Worm (Caenorhabditis elegans): ENCODE results near the gene rib-2.

The rib-2 gene

ce11 chrIII:10759050-10760023 lies 16.7 kb downstream of the rib-2 start, which contains the start of gene tasp-1:
TSS of gene tasp-1 (plus strand) at chrIII:10759307.
- no peak for TF ChIP-seq peb-1 (tag; optimal IDR thresholded peaks at IDR 0.05)
- peak; percentile 100 for TF ChIP-seq lin-13 (GFP tag; optimal IDR thresholded peaks at IDR 0.05)
- peak; percentile 90 for TF ChIP-seq nhr-11 (tag; optimal IDR thresholded peaks at IDR 0.05)
- peak; percentile 80 for TF ChIP-seq ztf-11 (tag; optimal IDR thresholded peaks at IDR 0.05)
- TF ChIP-seq mab-5 (tag; optimal IDR thresholded peaks at IDR 0.05) = peak; percentile 99
- TF ChIP-seq ztf-4 (tag; optimal IDR thresholded peaks at IDR 0.05) = peak; percentile 100
- TF ChIP-seq aly-2 (tag; optimal IDR thresholded peaks at IDR 0.05) = no peak
- peak; percentile 100 for TF ChIP-seq nhr-129 (tag; optimal IDR thresholded peaks at IDR 0.05)
- no peak for TF ChIP-seq alr-1 (tag; optimal IDR thresholded peaks at IDR 0.05)
- TF ChIP-seq nhr-77 (tag; optimal IDR thresholded peaks at IDR 0.05) = peak; percentile 87
- TF ChIP-seq mdl-1 (tag; optimal IDR thresholded peaks at IDR 0.05) = peak; percentile 91 to 100
- peak; percentile 100 for TF ChIP-seq nhr-21 (tag; optimal IDR thresholded peaks at IDR 0.05)
- peak; percentile 100 for TF ChIP-seq fos-1 (tag; optimal IDR thresholded peaks at IDR 0.05)
- TF ChIP-seq sma-9 (GFP tag; optimal IDR thresholded peaks at IDR 0.05) = peak; percentile 99
- no peak for TF ChIP-seq sma-9 (tag; optimal IDR thresholded peaks at IDR 0.05)
- TF ChIP-seq ceh-16 (tag; optimal IDR thresholded peaks at IDR 0.05) = peak; percentile 96
- peak; percentile 100 for TF ChIP-seq sma-3 (GFP tag; optimal IDR thresholded peaks at IDR 0.05)
- peak; percentile 100 for TF ChIP-seq lin-11 (tag; optimal IDR thresholded peaks at IDR 0.05)
- peak; percentile 97 for TF ChIP-seq blmp-1 (tag; optimal IDR thresholded peaks at IDR 0.05; ENCODE audit: insufficient read depth)
- TF ChIP-seq dmd-4 (tag; optimal IDR thresholded peaks at IDR 0.05) = peak; percentile 65
- peak; percentile 100 for TF ChIP-seq zag-1 (tag; optimal IDR thresholded peaks at IDR 0.05)
- TF ChIP-seq nhr-237 (tag; optimal IDR thresholded peaks at IDR 0.05) = peak; percentile 94
- peak; percentile 100 for TF ChIP-seq nhr-25 (tag; optimal IDR thresholded peaks at IDR 0.05)
- peak; percentile 99 for TF ChIP-seq nhr-6 (tag; optimal IDR thresholded peaks at IDR 0.05)
- peak; percentile 72 for TF ChIP-seq ama-1 (optimal IDR thresholded peaks at IDR 0.05)
- peak; percentile 100 for TF ChIP-seq unc-39 (tag; optimal IDR thresholded peaks at IDR 0.05)
- peak; percentile 58 for TF ChIP-seq mbf-1 (tag; optimal IDR thresholded peaks at IDR 0.05)
- peak; percentile 75 for TF ChIP-seq R02D3.7 (tag; optimal IDR thresholded peaks at IDR 0.05)
- TF ChIP-seq C34F6.9 (tag; optimal IDR thresholded peaks at IDR 0.05) = peak; percentile 100
- TF ChIP-seq F13H6.1 (tag; optimal IDR thresholded peaks at IDR 0.05) = peak; percentile 100
- TF ChIP-seq elt-1 (tag; optimal IDR thresholded peaks at IDR 0.05) = no peak
- TF ChIP-seq egl-27 (tag; optimal IDR thresholded peaks at IDR 0.05) = peak; percentile 97
- peak; percentile 94 for TF ChIP-seq nhr-10 (tag; optimal IDR thresholded peaks at IDR 0.05)
- peak; percentile 94 for TF ChIP-seq snpc-4 (tag; optimal IDR thresholded peaks at IDR 0.05)
- peak; percentile 91 for TF ChIP-seq lin-39 (tag; optimal IDR thresholded peaks at IDR 0.05)
- peak; percentile 95 for TF ChIP-seq skn-1 (tag; optimal IDR thresholded peaks at IDR 0.05)
- TF ChIP-seq sem-4 (tag; optimal IDR thresholded peaks at IDR 0.05) = peak; percentile 99
- TF ChIP-seq elt-3 (tag; optimal IDR thresholded peaks at IDR 0.05) = no peak
- TF ChIP-seq Y55F3AM.14 (GFP tag; optimal IDR thresholded peaks at IDR 0.05) = peak; percentile 100
- TF ChIP-seq nhr-12 (tag; optimal IDR thresholded peaks at IDR 0.05) = peak; percentile 76
- no peak for TF ChIP-seq nhr-23 (tag; optimal IDR thresholded peaks at IDR 0.05)
- peak; percentile 93 for TF ChIP-seq ZK546.5 (tag; optimal IDR thresholded peaks at IDR 0.05)
- peak; percentile 96 for TF ChIP-seq unc-62 (GFP tag; optimal IDR thresholded peaks at IDR 0.05)
- TF ChIP-seq ceh-82 (tag; optimal IDR thresholded peaks at IDR 0.05) = peak; percentile 100
- peak; percentile 99 for TF ChIP-seq ztf-1 (GFP tag; conservative IDR thresholded peaks at IDR 0.05)
- TF ChIP-seq gmeb-1 (tag; optimal IDR thresholded peaks at IDR 0.05) = peak; percentile 100
- TF ChIP-seq unc-55 (GFP tag; optimal IDR thresholded peaks at IDR 0.05) = peak; percentile 100
- peak; percentile 98 to 99 for TF ChIP-seq lsy-2 (tag; optimal IDR thresholded peaks at IDR 0.05)
- peak; percentile 100 for TF ChIP-seq crh-2 (tag; optimal IDR thresholded peaks at IDR 0.05)
